Worm (Caenorhabditis elegans): ENCODE data around the gene sru-24.

Gene sru-24

DNA sequence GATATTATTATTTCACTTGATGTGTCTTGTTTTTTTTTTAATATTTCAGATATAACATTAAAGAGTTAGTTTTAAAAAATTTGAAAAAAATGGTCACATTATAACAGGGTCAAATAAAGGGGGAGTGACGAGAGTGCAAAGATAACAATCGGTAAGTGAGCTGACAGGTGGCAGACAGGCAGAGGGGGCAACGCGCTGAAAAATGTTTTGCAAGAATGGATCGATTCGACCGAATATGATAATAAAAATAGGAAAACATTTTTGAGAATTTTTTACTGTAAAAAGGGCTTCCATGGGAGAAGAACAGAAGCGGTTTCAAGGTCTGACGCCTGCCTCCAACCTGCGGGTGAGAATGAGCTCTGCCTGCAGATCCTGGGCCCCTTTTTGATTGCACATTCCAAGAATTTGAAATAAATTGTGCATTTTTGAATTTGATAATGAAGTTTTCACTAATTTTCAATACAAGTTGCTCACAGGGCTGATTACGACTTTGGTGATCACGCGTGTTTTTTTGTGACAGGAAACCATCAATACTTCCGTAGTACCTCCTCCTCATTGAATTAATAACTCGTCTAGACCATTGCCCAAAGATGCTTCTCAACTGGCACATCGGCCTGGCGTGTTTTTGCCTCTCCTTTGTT, 28.4 kb upstream of the sru-24 start, which contains the start of the genes ugt-29 and srx-5:
ugt-29 (minus strand) TSS at position 101 of the 641 bp plus-strand sequence.
srx-5 (plus strand) TSS at position 591 of the 641 bp plus-strand sequence.
- TF ChIP-seq ama-1 (optimal IDR thresholded peaks at IDR 0.05) (no peak), ceh-13 (GFP tag; optimal IDR thresholded peaks at IDR 0.05) (no peak), hnd-1 (tag; optimal IDR thresholded peaks at IDR 0.05) (no peak), tra-4 (tag; optimal IDR thresholded peaks at IDR 0.05) (no peak), flt-1 (GFP tag; IDR thresholded peaks at IDR 0.05) (no peak), sea-1 (GFP tag; conservative IDR thresholded peaks at IDR 0.05) (no peak), aly-1 (tag; optimal IDR thresholded peaks at IDR 0.05) (no peak), hmg-4 (GFP tag; optimal IDR thresholded peaks at IDR 0.05) (no peak)

DNA sequence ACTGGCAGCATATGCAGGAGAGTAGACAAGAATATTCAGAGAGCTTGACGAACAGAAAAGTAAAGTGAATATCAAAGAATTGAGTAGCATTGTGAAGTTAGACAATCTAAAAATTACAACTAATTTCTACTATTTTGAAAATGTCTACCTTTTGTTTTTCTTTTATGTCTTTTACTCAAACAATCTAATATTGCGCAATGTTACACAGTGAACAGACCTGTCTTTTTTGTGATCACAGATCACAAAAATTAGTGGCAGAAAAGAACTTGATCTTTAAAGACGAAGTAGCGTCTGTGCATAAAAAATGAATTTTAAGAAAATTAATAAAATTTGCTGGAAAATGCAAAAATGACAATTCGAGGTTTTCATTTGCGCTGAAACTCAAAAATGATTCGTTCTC, 27.8 kb upstream of the sru-24 start:
- no peak for TF ChIP-seq ceh-36 (tag; optimal IDR thresholded peaks at IDR 0.05)
- no peak for TF ChIP-seq hnd-1 (tag; optimal IDR thresholded peaks at IDR 0.05)
- no peak for TF ChIP-seq F13C5.2 (tag; optimal IDR thresholded peaks at IDR 0.05)
- TF ChIP-seq tra-4 (tag; optimal IDR thresholded peaks at IDR 0.05), result no peak
- TF ChIP-seq pes-1 (GFP tag; IDR thresholded peaks at IDR 0.05), result no peak
- TF ChIP-seq hmbx-1 (tag; optimal IDR thresholded peaks at IDR 0.05), result no peak
- no peak for TF ChIP-seq ceh-13 (GFP tag; optimal IDR thresholded peaks at IDR 0.05)
- no peak for TF ChIP-seq tbx-11 (GFP tag; IDR thresholded peaks at IDR 0.05)
- no peak for TF ChIP-seq hmg-4 (GFP tag; optimal IDR thresholded peaks at IDR 0.05)
- TF ChIP-seq ama-1 (optimal IDR thresholded peaks at IDR 0.05), result no peak
- TF ChIP-seq tbx-37 (GFP tag; conservative IDR thresholded peaks at IDR 0.05), result no peak

DNA sequence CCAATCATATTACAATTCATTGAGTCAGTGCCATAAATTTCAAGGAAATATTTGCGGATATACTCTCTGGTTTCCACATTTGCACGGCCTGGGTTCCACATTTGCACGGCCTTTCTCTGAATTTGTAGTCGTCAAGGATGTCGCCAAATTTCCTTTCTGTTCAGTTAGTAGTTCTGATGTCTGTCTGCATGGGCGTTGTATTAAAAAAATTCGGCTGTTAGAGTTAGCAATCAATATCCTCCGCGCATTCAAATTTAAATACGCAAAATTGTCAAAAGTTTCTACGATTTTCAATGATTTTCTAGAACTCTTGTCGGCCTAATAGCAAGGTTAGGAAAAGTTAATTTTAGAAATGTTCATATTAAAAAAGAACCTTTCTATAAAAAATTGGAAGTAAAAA, 24.7 kb upstream of the sru-24 start, which contains the start of gene srj-52:
srj-52 (minus strand) TSS at position 101 of the 400 bp plus-strand sequence.
- TF ChIP-seq hmg-4 (GFP tag; optimal IDR thresholded peaks at IDR 0.05), result no peak
- no peak for TF ChIP-seq ceh-13 (GFP tag; optimal IDR thresholded peaks at IDR 0.05)
- TF ChIP-seq B0310.2 (tag; optimal IDR thresholded peaks at IDR 0.05), result no peak
- no peak for TF ChIP-seq pes-1 (GFP tag; IDR thresholded peaks at IDR 0.05)
- TF ChIP-seq scrt-1 (GFP tag; IDR thresholded peaks at IDR 0.05), result no peak
- no peak for TF ChIP-seq tra-4 (tag; optimal IDR thresholded peaks at IDR 0.05)
- TF ChIP-seq tbx-11 (GFP tag; IDR thresholded peaks at IDR 0.05), result no peak
- TF ChIP-seq F13C5.2 (tag; optimal IDR thresholded peaks at IDR 0.05), result no peak
- no peak for TF ChIP-seq hnd-1 (tag; optimal IDR thresholded peaks at IDR 0.05)
- TF ChIP-seq hmbx-1 (tag; optimal IDR thresholded peaks at IDR 0.05), result no peak
- TF ChIP-seq ceh-36 (tag; optimal IDR thresholded peaks at IDR 0.05), result no peak
- no peak for TF ChIP-seq flt-1 (GFP tag; IDR thresholded peaks at IDR 0.05)
- no peak for TF ChIP-seq sea-1 (GFP tag; conservative IDR thresholded peaks at IDR 0.05)
- TF ChIP-seq tbx-37 (GFP tag; conservative IDR thresholded peaks at IDR 0.05), result no peak
- TF ChIP-seq aly-1 (tag; optimal IDR thresholded peaks at IDR 0.05), result no peak
- no peak for TF ChIP-seq ets-7 (tag; optimal IDR thresholded peaks at IDR 0.05)

DNA sequence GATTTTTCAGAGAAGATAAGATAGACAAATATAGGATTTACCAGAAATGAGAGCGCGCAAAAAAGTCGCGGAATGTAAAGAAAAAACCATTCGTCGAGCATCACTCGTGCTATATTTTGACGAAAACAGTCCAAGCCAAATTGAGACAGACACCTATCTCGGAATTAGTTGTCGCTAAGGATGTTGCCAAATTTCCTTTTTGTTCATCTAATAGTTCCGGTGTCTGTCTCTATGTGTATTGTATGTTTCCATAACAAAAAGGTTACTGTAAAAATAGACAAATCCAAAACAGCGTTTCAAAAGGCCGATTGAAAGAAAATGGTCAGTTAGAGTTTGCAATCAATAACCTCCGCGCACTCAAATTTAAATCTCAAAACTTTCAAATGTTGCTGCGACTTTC, 23.4 kb upstream of the sru-24 start, which contains the start of gene srj-53:
srj-53 (minus strand) TSS at position 101 of the 400 bp plus-strand sequence.
- no peak for TF ChIP-seq hnd-1 (tag; optimal IDR thresholded peaks at IDR 0.05)
- TF ChIP-seq tbx-37 (GFP tag; conservative IDR thresholded peaks at IDR 0.05), result no peak
- TF ChIP-seq pes-1 (GFP tag; IDR thresholded peaks at IDR 0.05), result no peak
- no peak for TF ChIP-seq flt-1 (GFP tag; IDR thresholded peaks at IDR 0.05)
- TF ChIP-seq ama-1 (optimal IDR thresholded peaks at IDR 0.05), result no peak
- no peak for TF ChIP-seq hmg-4 (GFP tag; optimal IDR thresholded peaks at IDR 0.05)
- TF ChIP-seq ets-7 (tag; optimal IDR thresholded peaks at IDR 0.05), result no peak
- TF ChIP-seq tra-4 (tag; optimal IDR thresholded peaks at IDR 0.05), result no peak
- no peak for TF ChIP-seq scrt-1 (GFP tag; IDR thresholded peaks at IDR 0.05)
- TF ChIP-seq F13C5.2 (tag; optimal IDR thresholded peaks at IDR 0.05), result no peak
- no peak for TF ChIP-seq aly-1 (tag; optimal IDR thresholded peaks at IDR 0.05)
- TF ChIP-seq ceh-13 (GFP tag; optimal IDR thresholded peaks at IDR 0.05), result no peak
- no peak for TF ChIP-seq tbx-11 (GFP tag; IDR thresholded peaks at IDR 0.05)
- TF ChIP-seq hmbx-1 (tag; optimal IDR thresholded peaks at IDR 0.05), result no peak
- no peak for TF ChIP-seq ceh-36 (tag; optimal IDR thresholded peaks at IDR 0.05)
- TF ChIP-seq B0310.2 (tag; optimal IDR thresholded peaks at IDR 0.05), result no peak
- TF ChIP-seq sea-1 (GFP tag; conservative IDR thresholded peaks at IDR 0.05), result no peak

DNA sequence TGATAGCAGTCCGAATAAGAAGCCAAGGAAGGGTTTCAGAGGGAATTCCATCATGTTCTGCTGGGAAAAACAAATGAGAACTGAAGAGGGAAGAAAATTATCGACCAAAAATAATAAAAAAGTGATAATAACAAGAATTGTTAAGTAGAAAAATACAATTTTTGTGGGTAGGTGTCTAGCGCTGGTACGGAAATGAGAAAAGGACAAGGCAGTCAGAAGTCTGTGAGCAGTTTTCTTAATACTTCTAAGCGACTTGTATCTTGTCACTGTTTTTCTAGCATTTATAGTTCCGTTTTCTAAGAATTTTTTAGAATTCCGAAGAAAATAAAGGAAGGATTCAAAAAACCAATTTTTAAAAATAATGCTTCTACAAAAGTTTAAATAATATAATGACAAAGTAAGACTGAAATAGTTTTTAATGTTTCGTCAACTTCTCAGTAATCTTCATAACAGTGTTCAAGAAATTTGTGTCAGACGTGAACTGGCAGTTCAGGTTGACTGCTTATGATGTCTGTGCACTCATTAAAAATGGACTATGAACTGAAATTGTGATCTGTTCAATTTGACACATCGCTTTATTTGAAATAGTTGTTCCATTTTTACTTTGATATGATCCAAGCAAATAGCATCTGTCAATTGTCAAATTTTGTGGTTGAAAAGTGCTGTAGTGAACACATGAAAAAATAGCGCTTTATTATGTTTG, 21.6 kb upstream of the sru-24 start, which contains the start of gene srx-4:
srx-4 (minus strand) TSS at position 51 of the 703 bp plus-strand sequence.
- no peak for TF ChIP-seq flt-1 (GFP tag; IDR thresholded peaks at IDR 0.05)
- TF ChIP-seq aly-1 (tag; optimal IDR thresholded peaks at IDR 0.05), result no peak
- no peak for TF ChIP-seq tbx-37 (GFP tag; conservative IDR thresholded peaks at IDR 0.05)
- no peak for TF ChIP-seq tbx-11 (GFP tag; IDR thresholded peaks at IDR 0.05)
- TF ChIP-seq sea-1 (GFP tag; conservative IDR thresholded peaks at IDR 0.05), result no peak
- TF ChIP-seq ceh-13 (GFP tag; optimal IDR thresholded peaks at IDR 0.05), result no peak
- no peak for TF ChIP-seq pes-1 (GFP tag; IDR thresholded peaks at IDR 0.05)
- TF ChIP-seq ets-7 (tag; optimal IDR thresholded peaks at IDR 0.05), result no peak
- TF ChIP-seq hmg-4 (GFP tag; optimal IDR thresholded peaks at IDR 0.05), result no peak
- no peak for TF ChIP-seq tra-4 (tag; optimal IDR thresholded peaks at IDR 0.05)
- no peak for TF ChIP-seq ceh-36 (tag; optimal IDR thresholded peaks at IDR 0.05)
- TF ChIP-seq F13C5.2 (tag; optimal IDR thresholded peaks at IDR 0.05), result no peak
- TF ChIP-seq hmbx-1 (tag; optimal IDR thresholded peaks at IDR 0.05), result no peak
- no peak for TF ChIP-seq scrt-1 (GFP tag; IDR thresholded peaks at IDR 0.05)

DNA sequence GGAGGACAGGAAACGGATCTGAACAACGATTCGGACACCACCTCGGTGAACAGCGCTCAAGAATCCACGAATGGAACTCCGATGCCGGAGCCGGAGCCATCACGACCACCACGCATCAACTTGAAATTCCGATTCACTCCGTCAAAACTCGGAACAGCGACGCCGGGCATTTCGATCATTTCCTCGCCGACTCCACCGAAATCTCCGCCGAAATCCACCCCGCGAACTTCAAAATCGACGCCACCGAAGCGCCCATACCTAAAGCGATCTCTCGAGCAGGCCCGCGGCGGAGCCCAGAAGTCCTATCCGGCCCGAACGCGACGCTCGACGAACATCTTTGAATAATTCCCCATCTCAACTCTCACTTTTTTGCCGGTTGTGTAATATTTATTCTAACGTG, 18.3 kb upstream of the sru-24 start:
- TF ChIP-seq pes-1 (GFP tag; IDR thresholded peaks at IDR 0.05), result no peak
- TF ChIP-seq ets-7 (tag; optimal IDR thresholded peaks at IDR 0.05), result no peak
- no peak for TF ChIP-seq tbx-37 (GFP tag; conservative IDR thresholded peaks at IDR 0.05)
- no peak for TF ChIP-seq flt-1 (GFP tag; IDR thresholded peaks at IDR 0.05)
- no peak for TF ChIP-seq hmbx-1 (tag; optimal IDR thresholded peaks at IDR 0.05)
- TF ChIP-seq aly-1 (tag; optimal IDR thresholded peaks at IDR 0.05), result no peak
- TF ChIP-seq tbx-11 (GFP tag; IDR thresholded peaks at IDR 0.05), result no peak
- no peak for TF ChIP-seq F13C5.2 (tag; optimal IDR thresholded peaks at IDR 0.05)
- no peak for TF ChIP-seq scrt-1 (GFP tag; IDR thresholded peaks at IDR 0.05)
- TF ChIP-seq ama-1 (optimal IDR thresholded peaks at IDR 0.05), result no peak
- TF ChIP-seq ceh-13 (GFP tag; optimal IDR thresholded peaks at IDR 0.05), result no peak
- TF ChIP-seq tra-4 (tag; optimal IDR thresholded peaks at IDR 0.05), result no peak
- TF ChIP-seq ceh-36 (tag; optimal IDR thresholded peaks at IDR 0.05), result no peak
- TF ChIP-seq B0310.2 (tag; optimal IDR thresholded peaks at IDR 0.05), result no peak
- no peak for TF ChIP-seq hnd-1 (tag; optimal IDR thresholded peaks at IDR 0.05)

Data from whole organism, early embryonic.